Worm (Caenorhabditis elegans): Measurements from ENCODE around the gene ZK180.6.
A peak's percentile ranks its signal among the peaks of the same experiment; 100 is the strongest.

ZK180.6 gene

ce11 chrIV:4557130-4557529, 32.3 kb upstream of the ZK180.6 start:
- TF ChIP-seq ama-1 (optimal IDR thresholded peaks at IDR 0.05) (no peak), ama-1 (GFP tag; optimal IDR thresholded peaks at IDR 0.05) (no peak), snpc-1.3 (tag; optimal IDR thresholded peaks at IDR 0.05; ENCODE audit: insufficient read depth) (no peak), hlh-26 (GFP tag; conservative IDR thresholded peaks at IDR 0.05) (no peak), ekl-4 (GFP tag; IDR thresholded peaks at IDR 0.05) (no peak)

- TF ChIP-seq F33H1.4 (GFP tag; IDR thresholded peaks at IDR 0.05) (no peak), cebp-1 (GFP tag; IDR thresholded peaks at IDR 0.05) (no peak), cebp-1 (tag; optimal IDR thresholded peaks at IDR 0.05) (peak; percentile 67)
These were observed 26.7 kb upstream of the ZK180.6 start for ce11 chrIV:4551562-4551961.

ce11 chrIV:4548253-4548652, 23.4 kb upstream of the ZK180.6 start, which contains the start of gene ZK185.1:
Gene ZK185.1, plus strand, starts transcription at chrIV:4548553.
- TF ChIP-seq nfya-1 (tag; optimal IDR thresholded peaks at IDR 0.05; ENCODE audit: borderline replicate concordance, insufficient read depth) (no peak), lin-54 (GFP tag; optimal IDR thresholded peaks at IDR 0.05) (no peak), mes-4 (tag; optimal IDR thresholded peaks at IDR 0.05) (no peak), zfh-2 (GFP tag; conservative IDR thresholded peaks at IDR 0.05) (0 out of 2 replicates have a peak, but pooled peaks have one; percentile 12)

- TF ChIP-seq ztf-3 (GFP tag; optimal IDR thresholded peaks at IDR 0.05), result no peak
These were observed 21.0 kb upstream of the ZK180.6 start, which contains the start of gene ZK185.5 for ce11 chrIV:4545818-4546217. Gene ZK185.5, minus strand, starts transcription at chrIV:4545918.

ce11 chrIV:4544215-4544614, 19.4 kb upstream of the ZK180.6 start:
- TF ChIP-seq ztf-3 (GFP tag; optimal IDR thresholded peaks at IDR 0.05) (no peak), let-607 (tag; optimal IDR thresholded peaks at IDR 0.05) (peak; percentile 80 to 86), dox-1 (GFP tag; IDR thresholded peaks at IDR 0.05) (0 out of 2 replicates have a peak, but pooled peaks have one; percentile 28), nhr-80 (tag; optimal IDR thresholded peaks at IDR 0.05) (peak; percentile 88)

- no peak for TF ChIP-seq unc-130 (GFP tag; optimal IDR thresholded peaks at IDR 0.05)
- TF ChIP-seq egl-44 (GFP tag; IDR thresholded peaks at IDR 0.05), result no peak
- TF ChIP-seq tbp1 (GFP tag; optimal IDR thresholded peaks at IDR 0.05), result no peak
- TF ChIP-seq hlh-26 (GFP tag; conservative IDR thresholded peaks at IDR 0.05), result no peak
- no peak for TF ChIP-seq nfya-1 (tag; optimal IDR thresholded peaks at IDR 0.05; ENCODE audit: borderline replicate concordance, insufficient read depth)
- no peak for TF ChIP-seq rec-8 (tag; optimal IDR thresholded peaks at IDR 0.05)
- TF ChIP-seq nhr-27 (tag; optimal IDR thresholded peaks at IDR 0.05), result no peak
- TF ChIP-seq F52B5.7 (tag; optimal IDR thresholded peaks at IDR 0.05), result no peak
These were observed 18.1 kb upstream of the ZK180.6 start for ce11 chrIV:4542972-4543371.

ce11 chrIV:4541195-4541594, 16.4 kb upstream of the ZK180.6 start:
- TF ChIP-seq unc-130 (GFP tag; optimal IDR thresholded peaks at IDR 0.05) (no peak), tbx-9 (tag; optimal IDR thresholded peaks at IDR 0.05; ENCODE audit: borderline replicate concordance) (no peak), fkh-3 (tag; optimal IDR thresholded peaks at IDR 0.05) (no peak), lsy-27 (tag; optimal IDR thresholded peaks at IDR 0.05; ENCODE audit: borderline replicate concordance, insufficient read depth) (no peak), akir-1 (GFP tag; optimal IDR thresholded peaks at IDR 0.05) (no peak), somi-1 (GFP tag; optimal IDR thresholded peaks at IDR 0.05) (no peak), B0035.1 (tag; optimal IDR thresholded peaks at IDR 0.05) (no peak), B0336.3 (GFP tag; IDR thresholded peaks at IDR 0.05) (no peak), T07F8.4 (tag; optimal IDR thresholded peaks at IDR 0.05) (no peak), ztf-3 (GFP tag; optimal IDR thresholded peaks at IDR 0.05) (no peak), ceh-91 (GFP tag; IDR thresholded peaks at IDR 0.05) (no peak)

Data from whole organism, young adult.